Fruit fly (Drosophila melanogaster) Kc167 (cell line): Measurements from ENCODE around the gene CG7785.

Experiments
- Myc ChIP-seq: fragments of >200 bp; optimal IDR thresholded peaks from 2 replicates; lab custom pipeline; 2017; ENCODE audit warnings: missing external identifiers
- Sin3A ChIP-seq: fragments of >200 bp; optimal IDR thresholded peaks from 2 replicates; lab custom pipeline; 2018; ENCODE audit warnings: missing external identifiers
- h ChIP-seq: fragments of >200 bp; optimal IDR thresholded peaks from 3 replicates; lab custom pipeline; 2018; ENCODE audit warnings: missing external identifiers
- psq ChIP-seq: fragments of >200 bp; optimal IDR thresholded peaks from 2 replicates; lab custom pipeline; 2017; ENCODE audit warnings: missing external identifiers

dm6 chr3R:18021261-18021679, at the start of gene CG7785:
- TF ChIP-seq Myc (lab: Kevin White, UChicago) (no peak), psq (no peak), h (no peak), Sin3A (lab: Kevin White, UChicago) (no peak)
